Worm (Caenorhabditis elegans): Measurements from ENCODE around the gene srg-29.

Gene srg-29

ce11 chrV:5328314-5328713, 8.7 kb upstream of the srg-29 start, which contains the start of gene C10G8.8:
Gene C10G8.8, minus strand, starts transcription at chrV:5328414.
- TF ChIP-seq dao-5 (tag; optimal IDR thresholded peaks at IDR 0.05) (no peak), W03F9.2 (tag; optimal IDR thresholded peaks at IDR 0.05) (no peak), him-1 (tag; optimal IDR thresholded peaks at IDR 0.05) (no peak)

ce11 chrV:5329677-5330266, 7.2 kb upstream of the srg-29 start:
- TF ChIP-seq him-1 (tag; optimal IDR thresholded peaks at IDR 0.05) (no peak), W03F9.2 (tag; optimal IDR thresholded peaks at IDR 0.05) (peak; percentile 56), dao-5 (tag; optimal IDR thresholded peaks at IDR 0.05) (no peak)

- TF ChIP-seq dao-5 (tag; optimal IDR thresholded peaks at IDR 0.05), result no peak
- no peak for TF ChIP-seq W03F9.2 (tag; optimal IDR thresholded peaks at IDR 0.05)
- no peak for TF ChIP-seq him-1 (tag; optimal IDR thresholded peaks at IDR 0.05)
These were observed 6.0 kb upstream of the srg-29 start, which contains the start of gene srg-26 for ce11 chrV:5330967-5331366. Gene srg-26, plus strand, starts transcription at chrV:5331267.

- TF ChIP-seq W03F9.2 (tag; optimal IDR thresholded peaks at IDR 0.05) (no peak), him-1 (tag; optimal IDR thresholded peaks at IDR 0.05) (no peak), dao-5 (tag; optimal IDR thresholded peaks at IDR 0.05) (no peak)
These were observed 2.4 kb upstream of the srg-29 start, which contains the start of gene srg-28 for ce11 chrV:5334588-5334987. Gene srg-28, plus strand, starts transcription at chrV:5334888.

ce11 chrV:5339497-5339896, 2.5 kb downstream of the srg-29 start, which contains the start of gene srg-27:
Gene srg-27, plus strand, starts transcription at chrV:5339797.
- TF ChIP-seq dao-5 (tag; optimal IDR thresholded peaks at IDR 0.05), result no peak
- no peak for TF ChIP-seq W03F9.2 (tag; optimal IDR thresholded peaks at IDR 0.05)
- TF ChIP-seq him-1 (tag; optimal IDR thresholded peaks at IDR 0.05), result no peak

ce11 chrV:5345419-5345818, 8.4 kb downstream of the srg-29 start, which contains the start of gene srg-25:
Gene srg-25, minus strand, starts transcription at chrV:5345519.
- TF ChIP-seq W03F9.2 (tag; optimal IDR thresholded peaks at IDR 0.05) (no peak), dao-5 (tag; optimal IDR thresholded peaks at IDR 0.05) (no peak), him-1 (tag; optimal IDR thresholded peaks at IDR 0.05) (no peak)

- TF ChIP-seq dao-5 (tag; optimal IDR thresholded peaks at IDR 0.05) (no peak), him-1 (tag; optimal IDR thresholded peaks at IDR 0.05) (no peak), W03F9.2 (tag; optimal IDR thresholded peaks at IDR 0.05) (no peak)
These were observed 12.5 kb downstream of the srg-29 start, which contains the start of gene T09D3.3 for ce11 chrV:5349471-5349870. Gene T09D3.3, minus strand, starts transcription at chrV:5349571.

- TF ChIP-seq W03F9.2 (tag; optimal IDR thresholded peaks at IDR 0.05), result no peak
- no peak for TF ChIP-seq him-1 (tag; optimal IDR thresholded peaks at IDR 0.05)
- TF ChIP-seq dao-5 (tag; optimal IDR thresholded peaks at IDR 0.05), result no peak
These were observed 14.5 kb downstream of the srg-29 start, which contains the start of gene srd-9 for ce11 chrV:5351483-5351882. Gene srd-9, plus strand, starts transcription at chrV:5351783.

- no peak for TF ChIP-seq dao-5 (tag; optimal IDR thresholded peaks at IDR 0.05)
- TF ChIP-seq W03F9.2 (tag; optimal IDR thresholded peaks at IDR 0.05), result no peak
- TF ChIP-seq him-1 (tag; optimal IDR thresholded peaks at IDR 0.05), result no peak
These were observed 21.8 kb downstream of the srg-29 start, which contains the start of gene nhr-216 for ce11 chrV:5358772-5359171. Gene nhr-216, minus strand, starts transcription at chrV:5358872.

ce11 chrV:5362220-5362619, 25.2 kb downstream of the srg-29 start:
- TF ChIP-seq him-1 (tag; optimal IDR thresholded peaks at IDR 0.05) (no peak), dao-5 (tag; optimal IDR thresholded peaks at IDR 0.05) (no peak), W03F9.2 (tag; optimal IDR thresholded peaks at IDR 0.05) (no peak)

ce11 chrV:5364863-5365262, 27.9 kb downstream of the srg-29 start, which contains the start of gene T09D3.8:
Gene T09D3.8, plus strand, starts transcription at chrV:5365163.
- no peak for TF ChIP-seq him-1 (tag; optimal IDR thresholded peaks at IDR 0.05)
- TF ChIP-seq dao-5 (tag; optimal IDR thresholded peaks at IDR 0.05), result no peak
- no peak for TF ChIP-seq W03F9.2 (tag; optimal IDR thresholded peaks at IDR 0.05)

- no peak for TF ChIP-seq dao-5 (tag; optimal IDR thresholded peaks at IDR 0.05)
- TF ChIP-seq W03F9.2 (tag; optimal IDR thresholded peaks at IDR 0.05), result no peak
These were observed 31.8 kb downstream of the srg-29 start, which contains the start of gene T09D3.9 for ce11 chrV:5368792-5369191. Gene T09D3.9, minus strand, starts transcription at chrV:5368892.

- no peak for TF ChIP-seq W03F9.2 (tag; optimal IDR thresholded peaks at IDR 0.05)
- no peak for TF ChIP-seq dao-5 (tag; optimal IDR thresholded peaks at IDR 0.05)
- TF ChIP-seq him-1 (tag; optimal IDR thresholded peaks at IDR 0.05), result no peak
These were observed 35.1 kb downstream of the srg-29 start, which contains the start of gene C35A11.3 for ce11 chrV:5372118-5372517. Gene C35A11.3, plus strand, starts transcription at chrV:5372418.

ce11 chrV:5385914-5386493, 49.0 kb downstream of the srg-29 start, which contains the start of gene C35A11.2:
Gene C35A11.2, plus strand, starts transcription at chrV:5386299.
- TF ChIP-seq dao-5 (tag; optimal IDR thresholded peaks at IDR 0.05) (no peak), W03F9.2 (tag; optimal IDR thresholded peaks at IDR 0.05) (no peak), him-1 (tag; optimal IDR thresholded peaks at IDR 0.05) (no peak)

Data from whole organism, L4/young adult.